Fruit fly (Drosophila melanogaster): Measurements from ENCODE around the gene CG11249.

Gene CG11249

DNA sequence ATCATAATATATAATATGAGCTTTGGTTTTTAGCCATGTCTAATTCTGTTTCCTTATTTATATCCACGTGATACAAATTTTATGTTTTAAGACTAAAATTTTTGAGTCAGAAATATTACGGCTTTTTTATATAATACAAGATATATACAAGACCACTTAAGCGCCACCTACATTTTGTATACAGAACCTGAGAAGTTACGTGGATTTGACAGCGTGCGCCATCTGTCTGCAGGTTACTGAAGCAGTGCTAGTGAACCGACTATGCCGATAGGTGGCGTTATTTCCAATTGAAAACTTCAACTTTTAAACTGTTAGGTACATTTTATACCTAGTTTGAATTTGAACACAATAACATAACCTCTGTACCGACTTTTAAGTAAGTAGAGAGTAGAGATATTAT is 19.2 kb upstream of the CG11249 start (continued):
- TF ChIP-seq CG10631 (GFP tag; optimal IDR thresholded peaks at IDR 0.05) (peak; percentile 16), CG6854 (GFP tag; optimal IDR thresholded peaks at IDR 0.05) (no peak), cyc (GFP tag; optimal IDR thresholded peaks at IDR 0.05) (peak; percentile 69), CG1621 (tag; optimal IDR thresholded peaks at IDR 0.05) (peak; percentile 54), topi (GFP tag; optimal IDR thresholded peaks at IDR 0.05) (peak; percentile 47), CG6163 (GFP tag; IDR thresholded peaks at IDR 0.05) (no peak), fkh (GFP tag; optimal IDR thresholded peaks at IDR 0.05) (no peak), net (GFP tag; optimal IDR thresholded peaks at IDR 0.05) (no peak), CG11902 (GFP tag; optimal IDR thresholded peaks at IDR 0.05) (peak; percentile 46)

DNA sequence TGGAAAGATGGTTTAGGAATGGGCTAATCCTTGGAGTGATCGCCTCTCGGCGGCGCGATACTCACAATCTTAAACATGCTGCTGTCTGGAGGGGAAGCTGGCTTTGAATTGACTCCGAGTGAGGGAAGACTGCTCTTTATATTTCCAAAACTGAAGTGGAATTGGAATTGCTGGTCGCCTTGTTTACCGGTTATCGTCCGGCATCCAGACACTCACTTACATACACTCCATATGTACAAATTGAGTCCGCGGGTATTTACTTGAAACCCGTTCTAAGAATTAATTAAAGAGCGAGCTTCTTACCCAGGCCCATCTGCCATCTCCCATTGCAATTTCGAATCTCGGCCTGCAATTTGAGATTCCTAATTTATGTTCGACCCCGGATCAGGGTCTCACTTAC is 5.1 kb upstream of the CG11249 start, which contains the start of gene Cpr78E:
Cpr78E (minus strand) TSS at position 101 of the 400 bp plus-strand sequence.
- TF ChIP-seq vri (GFP tag; optimal IDR thresholded peaks at IDR 0.05) (no peak), CG31627 (GFP tag; optimal IDR thresholded peaks at IDR 0.05) (no peak), CG1621 (tag; optimal IDR thresholded peaks at IDR 0.05) (no peak), CG16779 (tag; optimal IDR thresholded peaks at IDR 0.05) (no peak), Hr38 (GFP tag; optimal IDR thresholded peaks at IDR 0.05) (no peak), svp (GFP tag) (peak; percentile 26)

DNA sequence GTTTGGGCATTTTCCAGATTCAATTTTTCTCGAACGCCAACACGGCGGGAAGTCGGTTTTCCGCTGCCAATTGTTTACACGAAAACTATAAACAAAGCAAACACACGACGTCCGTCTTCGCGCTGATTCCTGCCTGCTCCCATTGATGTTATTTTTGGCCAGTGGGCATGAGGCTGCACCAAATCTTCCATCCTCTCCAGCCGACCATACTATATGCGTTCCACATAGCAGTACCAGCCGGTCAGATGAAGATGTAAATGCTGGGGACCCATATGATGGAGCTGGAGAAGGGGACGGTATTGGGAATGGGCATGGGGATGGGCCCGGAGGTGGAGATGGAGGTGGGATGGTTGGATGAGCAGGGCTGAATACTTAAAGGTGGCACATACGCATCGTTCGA is 4.4 kb upstream of the CG11249 start:
- TF ChIP-seq CG11762 (GFP tag; optimal IDR thresholded peaks at IDR 0.05; ENCODE audit: insufficient read depth) (no peak), Blimp-1 (GFP tag; optimal IDR thresholded peaks at IDR 0.05) (no peak)

DNA sequence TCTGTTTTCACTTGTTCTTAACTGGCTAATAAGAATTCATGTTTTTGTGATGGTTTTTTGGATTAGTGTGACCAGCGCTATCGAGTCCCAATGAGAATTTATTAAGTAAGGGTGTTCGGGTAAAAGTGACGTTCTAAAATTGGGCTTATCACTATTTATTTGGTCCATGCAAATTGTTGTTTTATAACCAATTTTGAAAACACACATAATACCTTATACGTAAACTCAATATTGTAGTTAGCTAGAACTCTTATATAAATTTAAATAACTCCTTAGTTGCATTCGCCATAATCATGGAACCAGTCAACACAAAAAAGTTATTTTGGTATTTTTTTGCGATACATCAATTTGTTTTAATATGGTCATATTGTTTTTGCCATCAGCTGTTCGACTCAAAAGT is 7.7 kb downstream of the CG11249 start, which contains the start of the genes Als2 and CG11248:
Als2 (minus strand) TSS at position 69 of the 400 bp plus-strand sequence.
CG11248 (plus strand) TSS at position 364 of the 400 bp plus-strand sequence.
- TF ChIP-seq fd59A (GFP tag; optimal IDR thresholded peaks at IDR 0.05): peak; percentile 44
- TF ChIP-seq vri (GFP tag; optimal IDR thresholded peaks at IDR 0.05): no peak
- no peak for TF ChIP-seq svp (GFP tag)
- 0 out of 2 replicates have a peak, but pooled peaks have one; percentile 18 for TF ChIP-seq CG15336 (GFP tag; IDR thresholded peaks at IDR 0.05)
- peak; percentile 62 for TF ChIP-seq Gug (GFP tag; IDR thresholded peaks at IDR 0.05)
- TF ChIP-seq spab (GFP tag; optimal IDR thresholded peaks at IDR 0.05): no peak
- peak; percentile 36 for TF ChIP-seq Lpt (GFP tag; optimal IDR thresholded peaks at IDR 0.05)
- peak; percentile 56 for TF ChIP-seq CG11762 (GFP tag; optimal IDR thresholded peaks at IDR 0.05; ENCODE audit: insufficient read depth)
- peak; percentile 75 for TF ChIP-seq CG10631 (GFP tag; optimal IDR thresholded peaks at IDR 0.05)
- peak; percentile 64 for TF ChIP-seq achi (GFP tag; optimal IDR thresholded peaks at IDR 0.05)
- TF ChIP-seq CG8319 (GFP tag; optimal IDR thresholded peaks at IDR 0.05): peak; percentile 24
- TF ChIP-seq pdm3 (GFP tag; optimal IDR thresholded peaks at IDR 0.05): no peak
- no peak for TF ChIP-seq fd85E (GFP tag; optimal IDR thresholded peaks at IDR 0.05)
- TF ChIP-seq Ets21C (GFP tag; optimal IDR thresholded peaks at IDR 0.05): peak; percentile 77
- peak; percentile 78 for TF ChIP-seq cyc (GFP tag; optimal IDR thresholded peaks at IDR 0.05)
- no peak for TF ChIP-seq Eip75B (GFP tag; optimal IDR thresholded peaks at IDR 0.05)
- peak; percentile 87 for TF ChIP-seq CG31627 (GFP tag; optimal IDR thresholded peaks at IDR 0.05)
- TF ChIP-seq Met (GFP tag; optimal IDR thresholded peaks at IDR 0.05): no peak
- no peak for TF ChIP-seq ss (GFP tag; optimal IDR thresholded peaks at IDR 0.05)
- peak; percentile 58 for TF ChIP-seq CG6792 (GFP tag; optimal IDR thresholded peaks at IDR 0.05)
- TF ChIP-seq CG7368 (GFP tag; optimal IDR thresholded peaks at IDR 0.05): peak; percentile 16
- no peak for TF ChIP-seq CG6854 (GFP tag; optimal IDR thresholded peaks at IDR 0.05)
- TF ChIP-seq lz (GFP tag; optimal IDR thresholded peaks at IDR 0.05): peak; percentile 81
- TF ChIP-seq Hr38 (GFP tag; optimal IDR thresholded peaks at IDR 0.05): no peak
- TF ChIP-seq Ets96B (tag; optimal IDR thresholded peaks at IDR 0.05): peak; percentile 72
- TF ChIP-seq esn (GFP tag; optimal IDR thresholded peaks at IDR 0.05): no peak
- TF ChIP-seq dac (GFP tag; optimal IDR thresholded peaks at IDR 0.05): no peak
- TF ChIP-seq topi (GFP tag; optimal IDR thresholded peaks at IDR 0.05): no peak
- TF ChIP-seq Sox14 (GFP tag; optimal IDR thresholded peaks at IDR 0.05): peak; percentile 78
- TF ChIP-seq fkh (GFP tag; optimal IDR thresholded peaks at IDR 0.05): no peak
- TF ChIP-seq CG34406 (GFP tag; optimal IDR thresholded peaks at IDR 0.05): peak; percentile 46
- peak; percentile 86 for TF ChIP-seq Hr39 (GFP tag; optimal IDR thresholded peaks at IDR 0.05)
- TF ChIP-seq Sox15 (GFP tag; optimal IDR thresholded peaks at IDR 0.05): peak; percentile 76
- no peak for TF ChIP-seq OdsH (GFP tag; optimal IDR thresholded peaks at IDR 0.05)
- peak; percentile 57 for TF ChIP-seq CG4318 (GFP tag; optimal IDR thresholded peaks at IDR 0.05)
- TF ChIP-seq Eip93F (GFP tag; optimal IDR thresholded peaks at IDR 0.05): no peak
- TF ChIP-seq CG6808 (GFP tag; optimal IDR thresholded peaks at IDR 0.05): no peak
- TF ChIP-seq Eip78C (GFP tag): no peak
- TF ChIP-seq Blimp-1 (GFP tag; optimal IDR thresholded peaks at IDR 0.05): peak; percentile 33
- no peak; the same call in 2 of the 3 replicates for TF ChIP-seq CG8119 (GFP tag; IDR thresholded peaks at IDR 0.05)
